Worm (Caenorhabditis elegans) whole organism, L4/young adult: ENCODE data around the gene F21A3.11.
A peak's percentile ranks its signal among the peaks of the same experiment; 100 is the strongest.

ENCODE experiments used
- W03F9.2 ChIP-seq: fragments of 150-350 bp; optimal IDR thresholded peaks from 2 replicates; lab custom pipeline; 2014; ENCODE audit warnings: missing biosample characterization, missing genetic modification characterization
- dao-5 ChIP-seq: sonication (generic microtip); optimal IDR thresholded peaks from 2 replicates; lab custom pipeline; 2016; ENCODE audit warnings: missing genotype, missing genetic modification characterization, moderate library complexity, missing compliant biosample characterization
- him-1 ChIP-seq: sonication (generic microtip); optimal IDR thresholded peaks from 2 replicates; lab custom pipeline; 2016; ENCODE audit warnings: missing genotype, missing genetic modification reagents, missing genetic modification characterization, missing compliant biosample characterization

F21A3.11 gene

ce11 chrV:15559729-15560128 is 26.7 kb upstream of the F21A3.11 start:
- TF ChIP-seq dao-5 (tag; lab: Kevin White, UChicago) (no peak), W03F9.2 (tag; lab: Kevin White, UChicago) (no peak), him-1 (tag; lab: Kevin White, UChicago) (no peak)

ce11 chrV:15559047-15559446 is 26.0 kb upstream of the F21A3.11 start, which contains the start of gene acr-18:
Gene acr-18, minus strand, starts transcription at chrV:15559147.
- TF ChIP-seq W03F9.2 (tag; lab: Kevin White, UChicago), result no peak
- no peak for TF ChIP-seq him-1 (tag; lab: Kevin White, UChicago)
- TF ChIP-seq dao-5 (tag; lab: Kevin White, UChicago), result no peak

- no peak for TF ChIP-seq dao-5 (tag; lab: Kevin White, UChicago)
- TF ChIP-seq W03F9.2 (tag; lab: Kevin White, UChicago), result no peak
- no peak for TF ChIP-seq him-1 (tag; lab: Kevin White, UChicago)
Measured at ce11 chrV:15553869-15554268, 20.9 kb upstream of the F21A3.11 start.

- TF ChIP-seq dao-5 (tag; lab: Kevin White, UChicago) (no peak), him-1 (tag; lab: Kevin White, UChicago) (peak; percentile 37), W03F9.2 (tag; lab: Kevin White, UChicago) (no peak)
Measured at ce11 chrV:15551642-15552041, 18.6 kb upstream of the F21A3.11 start.

- TF ChIP-seq dao-5 (tag; lab: Kevin White, UChicago) (no peak), him-1 (tag; lab: Kevin White, UChicago) (no peak), W03F9.2 (tag; lab: Kevin White, UChicago) (no peak)
Measured at ce11 chrV:15550408-15550807, 17.4 kb upstream of the F21A3.11 start.

ce11 chrV:15547727-15548126 is 14.7 kb upstream of the F21A3.11 start:
- no peak for TF ChIP-seq dao-5 (tag; lab: Kevin White, UChicago)
- no peak for TF ChIP-seq him-1 (tag; lab: Kevin White, UChicago)
- no peak for TF ChIP-seq W03F9.2 (tag; lab: Kevin White, UChicago)

ce11 chrV:15544898-15545297 is 11.9 kb upstream of the F21A3.11 start, which contains the start of gene glb-14:
Gene glb-14, minus strand, starts transcription at chrV:15544994.
- TF ChIP-seq W03F9.2 (tag; lab: Kevin White, UChicago) (no peak), dao-5 (tag; lab: Kevin White, UChicago) (no peak), him-1 (tag; lab: Kevin White, UChicago) (no peak)

ce11 chrV:15543252-15543651 is 10.2 kb upstream of the F21A3.11 start:
- no peak for TF ChIP-seq dao-5 (tag; lab: Kevin White, UChicago)
- TF ChIP-seq W03F9.2 (tag; lab: Kevin White, UChicago), result no peak
- no peak for TF ChIP-seq him-1 (tag; lab: Kevin White, UChicago)

ce11 chrV:15537923-15538322 is 4.9 kb upstream of the F21A3.11 start, which contains the start of gene prde-1:
Gene prde-1, plus strand, starts transcription at chrV:15538244.
- no peak for TF ChIP-seq him-1 (tag; lab: Kevin White, UChicago)
- no peak for TF ChIP-seq W03F9.2 (tag; lab: Kevin White, UChicago)
- no peak for TF ChIP-seq dao-5 (tag; lab: Kevin White, UChicago)

ce11 chrV:15536320-15536719 is 3.3 kb upstream of the F21A3.11 start, which contains the start of gene F21A3.4:
Gene F21A3.4, plus strand, starts transcription at chrV:15536620.
- TF ChIP-seq dao-5 (tag; lab: Kevin White, UChicago) (no peak), him-1 (tag; lab: Kevin White, UChicago) (no peak), W03F9.2 (tag; lab: Kevin White, UChicago) (no peak)

- TF ChIP-seq W03F9.2 (tag; lab: Kevin White, UChicago), result no peak
- TF ChIP-seq dao-5 (tag; lab: Kevin White, UChicago), result no peak
- TF ChIP-seq him-1 (tag; lab: Kevin White, UChicago), result no peak
Measured at ce11 chrV:15533864-15534263, 852 bp upstream of the F21A3.11 start, which contains the start of gene F21A3.2. Gene F21A3.2, minus strand, starts transcription at chrV:15533964.

- no peak for TF ChIP-seq him-1 (tag; lab: Kevin White, UChicago)
- no peak for TF ChIP-seq W03F9.2 (tag; lab: Kevin White, UChicago)
- TF ChIP-seq dao-5 (tag; lab: Kevin White, UChicago), result no peak
Measured at ce11 chrV:15529069-15529468, 3.9 kb downstream of the F21A3.11 start, which contains the start of gene srh-276. Gene srh-276, plus strand, starts transcription at chrV:15529369.

- no peak for TF ChIP-seq him-1 (tag; lab: Kevin White, UChicago)
- no peak for TF ChIP-seq dao-5 (tag; lab: Kevin White, UChicago)
- TF ChIP-seq W03F9.2 (tag; lab: Kevin White, UChicago), result no peak
Measured at ce11 chrV:15521920-15522319, 11.1 kb downstream of the F21A3.11 start, which contains the start of gene lgc-31. Gene lgc-31, minus strand, starts transcription at chrV:15522020.

- no peak for TF ChIP-seq W03F9.2 (tag; lab: Kevin White, UChicago)
- no peak for TF ChIP-seq him-1 (tag; lab: Kevin White, UChicago)
- TF ChIP-seq dao-5 (tag; lab: Kevin White, UChicago), result no peak
Measured at ce11 chrV:15520398-15520797, 12.6 kb downstream of the F21A3.11 start.
